Worm (Caenorhabditis elegans): ENCODE results near the gene Y32F6B.1.

Y32F6B.1 gene

DNA sequence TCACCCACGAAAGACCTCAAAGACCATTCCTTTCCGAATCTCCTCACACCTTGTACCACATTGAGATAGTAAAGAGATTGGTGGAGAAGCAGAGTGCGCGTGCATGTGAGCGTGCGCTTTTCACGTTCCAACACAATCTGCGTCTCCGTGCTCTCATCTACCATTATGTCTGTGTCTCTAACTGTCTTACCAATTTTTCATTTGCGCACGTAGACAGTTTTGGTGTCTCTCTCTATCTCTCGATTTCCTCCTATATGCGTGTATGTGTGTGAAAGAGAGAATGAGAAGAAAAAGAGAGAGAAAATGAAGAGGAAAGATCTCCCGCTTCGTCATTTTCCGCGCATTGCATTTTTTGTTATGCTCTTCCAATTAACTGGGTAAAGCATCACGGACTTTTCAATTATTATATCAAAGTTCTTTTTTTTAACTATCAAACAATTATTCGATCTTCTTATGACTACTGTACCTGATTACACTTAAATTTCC is 17.9 kb downstream of the Y32F6B.1 start:
- peak; percentile 85 for TF ChIP-seq hmg-1.2 (GFP tag; IDR thresholded peaks at IDR 0.05)
- TF ChIP-seq lir-1 (GFP tag; conservative IDR thresholded peaks at IDR 0.05): peak; percentile 32; the same call in 1 of the 2 replicates
- TF ChIP-seq ztf-3 (GFP tag; optimal IDR thresholded peaks at IDR 0.05): peak; percentile 8
- TF ChIP-seq mxl-1 (tag; optimal IDR thresholded peaks at IDR 0.05): no peak
- TF ChIP-seq lsl-1 (GFP tag; optimal IDR thresholded peaks at IDR 0.05): no peak
- peak; percentile 75 for TF ChIP-seq madf-10 (tag; optimal IDR thresholded peaks at IDR 0.05)
- peak; percentile 17 for TF ChIP-seq F52B5.7 (tag; optimal IDR thresholded peaks at IDR 0.05)
- 0 out of 2 replicates have a peak, but pooled peaks have one; percentile 37 for TF ChIP-seq madf-6 (GFP tag; IDR thresholded peaks at IDR 0.05)
- TF ChIP-seq gei-17 (GFP tag; optimal IDR thresholded peaks at IDR 0.05): peak; percentile 7
- peak; percentile 9 for TF ChIP-seq unc-62 (GFP tag; optimal IDR thresholded peaks at IDR 0.05)
- peak; percentile 53 for TF ChIP-seq tlf-1 (GFP tag; optimal IDR thresholded peaks at IDR 0.05)
- peak; percentile 78; the same call in 1 of the 2 replicates for TF ChIP-seq dox-1 (GFP tag; IDR thresholded peaks at IDR 0.05)
- peak; percentile 35 for TF ChIP-seq pha-4 (tag; optimal IDR thresholded peaks at IDR 0.05)
- peak; percentile 38 for TF ChIP-seq ztf-26 (tag; optimal IDR thresholded peaks at IDR 0.05)
- peak; percentile 90 for TF ChIP-seq K11D2.4 (GFP tag; IDR thresholded peaks at IDR 0.05)
- peak; percentile 92 for TF ChIP-seq somi-1 (GFP tag; optimal IDR thresholded peaks at IDR 0.05)
- peak; percentile 88 for TF ChIP-seq atf-7 (tag; optimal IDR thresholded peaks at IDR 0.05)
- no peak for TF ChIP-seq zfh-2 (GFP tag; conservative IDR thresholded peaks at IDR 0.05)
- TF ChIP-seq pbrm-1 (GFP tag; IDR thresholded peaks at IDR 0.05): peak; percentile 73
- TF ChIP-seq ztf-18 (tag; optimal IDR thresholded peaks at IDR 0.05): peak; percentile 68
- TF ChIP-seq akir-1 (GFP tag; optimal IDR thresholded peaks at IDR 0.05): peak; percentile 8
- TF ChIP-seq lin-35 (GFP tag; optimal IDR thresholded peaks at IDR 0.05): peak in 1 of 3 experiments; percentile 79
- TF ChIP-seq zim-3 (tag; optimal IDR thresholded peaks at IDR 0.05): no peak
- TF ChIP-seq F57C9.4 (tag; optimal IDR thresholded peaks at IDR 0.05): no peak
- TF ChIP-seq mcd-1 (GFP tag; IDR thresholded peaks at IDR 0.05): peak; percentile 67; the same call in 1 of the 2 replicates
- no peak for TF ChIP-seq nfya-2 (GFP tag; IDR thresholded peaks at IDR 0.05)
- TF ChIP-seq attf-5 (GFP tag; optimal IDR thresholded peaks at IDR 0.05): peak; percentile 89
- TF ChIP-seq nfya-1 (tag; optimal IDR thresholded peaks at IDR 0.05; ENCODE audit: borderline replicate concordance, insufficient read depth): no peak
- TF ChIP-seq rcor-1 (GFP tag; IDR thresholded peaks at IDR 0.05): no peak
- peak; percentile 94 for TF ChIP-seq lin-40 (tag; optimal IDR thresholded peaks at IDR 0.05)
- TF ChIP-seq ekl-4 (GFP tag; IDR thresholded peaks at IDR 0.05): 0 out of 2 replicates have a peak, but pooled peaks have one; percentile 46
- TF ChIP-seq repo-1 (tag; optimal IDR thresholded peaks at IDR 0.05): peak; percentile 23
- TF ChIP-seq K12H6.12 (tag; optimal IDR thresholded peaks at IDR 0.05): peak; percentile 90
- TF ChIP-seq chd-7 (tag; optimal IDR thresholded peaks at IDR 0.05): peak; percentile 81
- peak; percentile 16 for TF ChIP-seq B0035.1 (tag; optimal IDR thresholded peaks at IDR 0.05)
- no peak for TF ChIP-seq snpc-1.1 (tag; optimal IDR thresholded peaks at IDR 0.05; ENCODE audit: insufficient read depth)
- peak; percentile 64 for TF ChIP-seq nhr-80 (tag; optimal IDR thresholded peaks at IDR 0.05)
- peak; percentile 57 for TF ChIP-seq lin-54 (GFP tag; optimal IDR thresholded peaks at IDR 0.05)
- TF ChIP-seq ceh-27 (GFP tag; optimal IDR thresholded peaks at IDR 0.05): peak; percentile 94
- TF ChIP-seq die-1 (tag; optimal IDR thresholded peaks at IDR 0.05): peak; percentile 60
- peak; percentile 78 for TF ChIP-seq nfyb-1 (GFP tag; IDR thresholded peaks at IDR 0.05)
- TF ChIP-seq egl-18 (GFP tag; IDR thresholded peaks at IDR 0.05): peak; percentile 78; the same call in 1 of the 2 replicates
- TF ChIP-seq F10E7.11 (tag; optimal IDR thresholded peaks at IDR 0.05): no peak
- no peak for TF ChIP-seq snpc-4 (GFP tag; optimal IDR thresholded peaks at IDR 0.05)
- TF ChIP-seq snpc-4 (tag; optimal IDR thresholded peaks at IDR 0.05): peak; percentile 25 to 67 (median 38)
- peak; percentile 83 for TF ChIP-seq ZK185.1 (tag; optimal IDR thresholded peaks at IDR 0.05; ENCODE audit: poor library complexity, severe bottlenecking)
- TF ChIP-seq let-526 (GFP tag; IDR thresholded peaks at IDR 0.05): peak; percentile 66; the same call in 1 of the 2 replicates

Measured in whole organism, young adult.